Fruit fly (Drosophila melanogaster) whole organism, prepupa: ENCODE data around the gene PGRP-LC.

Experiments
- Blimp-1 ChIP-seq: fragments of 200-800 bp; sonication (Bioruptor generic); optimal IDR thresholded peaks from 3 replicates; lab custom pipeline; 2017; ENCODE audit warnings: missing biosample characterization, missing genetic modification characterization, mild to moderate bottlenecking, moderate library complexity, missing genetic modification reagents
- CG10669 ChIP-seq: fragments of 200-800 bp; sonication (Bioruptor generic); optimal IDR thresholded peaks from 3 replicates; lab custom pipeline; 2018; ENCODE audit warnings: missing biosample characterization, mild to moderate bottlenecking, missing genetic modification characterization, moderate library complexity
- CG11762 ChIP-seq: fragments of 200-800 bp; sonication (Bioruptor generic); optimal IDR thresholded peaks from 3 replicates; lab custom pipeline; 2016; ENCODE audit warnings: missing biosample characterization, missing genetic modification characterization; ENCODE audit not compliant: insufficient read depth
- CG11902 ChIP-seq: fragments of 200-800 bp; sonication (Bioruptor generic); optimal IDR thresholded peaks from 3 replicates; lab custom pipeline; 2016; ENCODE audit warnings: missing biosample characterization, missing genetic modification characterization
- CG15336 ChIP-seq: fragments of 200-800 bp; sonication (Bioruptor generic); IDR thresholded peaks from 2 replicates; pipeline ENCODE4 v1.3.6; 2022; ENCODE audit warnings: missing biosample characterization, missing genetic modification characterization
- CG1621 ChIP-seq: fragments of 200-800 bp; sonication (Bioruptor generic); optimal IDR thresholded peaks from 3 replicates; lab custom pipeline; 2018; ENCODE audit warnings: missing biosample characterization, mild to moderate bottlenecking, missing genetic modification characterization
- CG16779 ChIP-seq: fragments of 200-800 bp; sonication (Bioruptor generic); optimal IDR thresholded peaks from 3 replicates; lab custom pipeline; 2017; ENCODE audit warnings: missing biosample characterization, mild to moderate bottlenecking, missing genetic modification characterization
- CG32006 ChIP-seq: fragments of 200-800 bp; sonication (Bioruptor generic); optimal IDR thresholded peaks from 3 replicates; lab custom pipeline; 2017; ENCODE audit warnings: missing biosample characterization, mild to moderate bottlenecking, missing genetic modification characterization
- CG34406 ChIP-seq: fragments of 200-800 bp; sonication (Bioruptor generic); optimal IDR thresholded peaks from 3 replicates; lab custom pipeline; 2016; ENCODE audit warnings: missing biosample characterization, missing genetic modification characterization
- CG3919 ChIP-seq: fragments of 200-800 bp; sonication (Bioruptor generic); optimal IDR thresholded peaks from 3 replicates; lab custom pipeline; 2016; ENCODE audit warnings: missing biosample characterization, missing genetic modification characterization
- CG6163 ChIP-seq: fragments of 200-800 bp; sonication (Bioruptor generic); IDR thresholded peaks from 3 replicates; pipeline ENCODE4 v1.3.6; 2022; ENCODE audit warnings: missing biosample characterization, missing genetic modification characterization
- CG6276 ChIP-seq: fragments of 200-800 bp; sonication (Bioruptor generic); optimal IDR thresholded peaks from 2 replicates; lab custom pipeline; 2017; ENCODE audit warnings: missing biosample characterization, mild to moderate bottlenecking, missing genetic modification characterization
- CG6808 ChIP-seq: fragments of 200-800 bp; sonication (Bioruptor generic); optimal IDR thresholded peaks from 3 replicates; lab custom pipeline; 2017; ENCODE audit warnings: missing biosample characterization, missing genetic modification characterization, mild to moderate bottlenecking, moderate library complexity, missing genetic modification reagents
- CG6854 ChIP-seq: fragments of 200-800 bp; sonication (Bioruptor generic); optimal IDR thresholded peaks from 2 replicates; lab custom pipeline; 2017; ENCODE audit warnings: missing biosample characterization, mild to moderate bottlenecking, missing genetic modification characterization
- CG8119 ChIP-seq: fragments of 200-800 bp; sonication (Bioruptor generic); IDR thresholded peaks from 3 replicates; pipeline ENCODE4 v1.3.6; 2022; ENCODE audit warnings: missing biosample characterization, missing genetic modification characterization
- CG9139 ChIP-seq: fragments of 200-800 bp; sonication (Bioruptor generic); optimal IDR thresholded peaks from 3 replicates; lab custom pipeline; 2017; ENCODE audit warnings: missing biosample characterization, mild to moderate bottlenecking, missing genetic modification characterization
- Eip75B ChIP-seq: fragments of 200-800 bp; sonication (Bioruptor generic); optimal IDR thresholded peaks from 3 replicates; lab custom pipeline; 2016; ENCODE audit warnings: missing biosample characterization, missing genetic modification characterization
- Eip78C ChIP-seq: fragments of 200-800 bp; sonication (Bioruptor generic); peaks from one replicate; lab custom pipeline; 2016; ENCODE audit warnings: missing biosample characterization, missing genetic modification characterization
- Eip93F ChIP-seq: fragments of 200-800 bp; sonication (Bioruptor generic); optimal IDR thresholded peaks from 2 replicates; lab custom pipeline; 2016; ENCODE audit warnings: missing biosample characterization, mild to moderate bottlenecking, missing genetic modification characterization
- Ets21C ChIP-seq: fragments of 200-800 bp; sonication (Bioruptor generic); optimal IDR thresholded peaks from 3 replicates; lab custom pipeline; 2016; ENCODE audit warnings: missing biosample characterization, missing genetic modification characterization
- Gug ChIP-seq: fragments of 200-800 bp; sonication (Bioruptor generic); IDR thresholded peaks from 2 replicates; pipeline ENCODE4 v1.3.6; 2022; ENCODE audit warnings: missing biosample characterization, missing genetic modification characterization
- Hr38 ChIP-seq: sonication (Bioruptor generic); optimal IDR thresholded peaks from 2 replicates; lab custom pipeline; 2016; ENCODE audit warnings: missing biosample characterization, missing genetic modification characterization
- Hr39 ChIP-seq: fragments of 200-800 bp; sonication (Bioruptor generic); optimal IDR thresholded peaks from 2 replicates; lab custom pipeline; 2016; ENCODE audit warnings: missing biosample characterization, missing genetic modification characterization
- Hr4 ChIP-seq: fragments of 200-800 bp; sonication (Bioruptor generic); optimal IDR thresholded peaks from 3 replicates; lab custom pipeline; 2016; ENCODE audit warnings: missing biosample characterization, missing genetic modification characterization
- Lpt ChIP-seq: fragments of 200-800 bp; sonication (Bioruptor generic); optimal IDR thresholded peaks from 3 replicates; lab custom pipeline; 2016; ENCODE audit warnings: missing biosample characterization, missing genetic modification characterization
- Met ChIP-seq: fragments of 200-800 bp; sonication (Bioruptor generic); optimal IDR thresholded peaks from 3 replicates; lab custom pipeline; 2016; ENCODE audit warnings: missing biosample characterization, missing genetic modification characterization
- OdsH ChIP-seq: fragments of 200-800 bp; sonication (Bioruptor generic); optimal IDR thresholded peaks from 3 replicates; lab custom pipeline; 2016; ENCODE audit warnings: missing biosample characterization, missing genetic modification characterization
- Smox ChIP-seq: fragments of 200-800 bp; sonication (Bioruptor generic); optimal IDR thresholded peaks from 3 replicates; lab custom pipeline; 2016; ENCODE audit warnings: missing biosample characterization, missing genetic modification characterization
- Sox102F ChIP-seq: fragments of 200-800 bp; sonication (Bioruptor generic); optimal IDR thresholded peaks from 2 replicates; lab custom pipeline; 2016; ENCODE audit warnings: missing biosample characterization, mild to moderate bottlenecking, missing genetic modification characterization
- Sox14 ChIP-seq: fragments of 200-800 bp; sonication (Bioruptor generic); optimal IDR thresholded peaks from 3 replicates; lab custom pipeline; 2016; ENCODE audit warnings: missing biosample characterization, missing genetic modification characterization
- Sox15 ChIP-seq: fragments of 200-800 bp; sonication (Bioruptor generic); optimal IDR thresholded peaks from 3 replicates; lab custom pipeline; 2016; ENCODE audit warnings: missing biosample characterization, missing genetic modification characterization
- achi ChIP-seq: fragments of 200-800 bp; sonication (Bioruptor generic); optimal IDR thresholded peaks from 3 replicates; lab custom pipeline; 2016; ENCODE audit warnings: missing biosample characterization, missing genetic modification characterization
- acj6 ChIP-seq: fragments of 200-800 bp; sonication (Bioruptor generic); optimal IDR thresholded peaks from 3 replicates; lab custom pipeline; 2016; ENCODE audit warnings: missing biosample characterization, missing genetic modification characterization
- dsx ChIP-seq: fragments of 200-800 bp; optimal IDR thresholded peaks from 3 replicates; lab custom pipeline; 2019; ENCODE audit warnings: missing biosample characterization, mild to moderate bottlenecking, missing genetic modification characterization, moderate library complexity; ENCODE audit not compliant: poor library complexity, severe bottlenecking
- fd85E ChIP-seq: fragments of 200-800 bp; sonication (Bioruptor generic); optimal IDR thresholded peaks from 3 replicates; lab custom pipeline; 2016; ENCODE audit warnings: missing biosample characterization, missing genetic modification characterization
- fkh ChIP-seq: fragments of 200-800 bp; sonication (Bioruptor generic); optimal IDR thresholded peaks from 3 replicates; lab custom pipeline; 2017; ENCODE audit warnings: missing biosample characterization, mild to moderate bottlenecking, missing genetic modification characterization, moderate library complexity
- lz ChIP-seq: fragments of 200-800 bp; sonication (Bioruptor generic); optimal IDR thresholded peaks from 3 replicates; lab custom pipeline; 2016; ENCODE audit warnings: missing biosample characterization, missing genetic modification characterization
- net ChIP-seq: fragments of 200-800 bp; sonication (Bioruptor generic); optimal IDR thresholded peaks from 3 replicates; lab custom pipeline; 2016; ENCODE audit warnings: missing biosample characterization, missing genetic modification characterization
- pdm3 ChIP-seq: fragments of 200-800 bp; sonication (Bioruptor generic); optimal IDR thresholded peaks from 3 replicates; lab custom pipeline; 2016; ENCODE audit warnings: missing biosample characterization, missing genetic modification characterization
- salr ChIP-seq, 2 experiments: fragments of 200-800 bp; sonication (Bioruptor generic); optimal IDR thresholded peaks; 3 replicates each; lab custom pipeline; 2016 to 2018; ENCODE audit warnings: missing biosample characterization in 2 of 2, missing genetic modification characterization in 2 of 2, mild to moderate bottlenecking in 1 of 2
- spab ChIP-seq: fragments of 200-800 bp; sonication (Bioruptor generic); optimal IDR thresholded peaks from 2 replicates; lab custom pipeline; 2017; ENCODE audit warnings: missing biosample characterization, mild to moderate bottlenecking, missing genetic modification characterization, missing genetic modification reagents
- ss ChIP-seq, 2 experiments: fragments of 200-800 bp; sonication (Bioruptor generic); optimal IDR thresholded peaks; 2 replicates in 1 of 2; 3 replicates in 1 of 2; lab custom pipeline; 2017 to 2018; ENCODE audit warnings: mild to moderate bottlenecking in 2 of 2, missing biosample characterization in 2 of 2, missing genetic modification characterization in 2 of 2, moderate library complexity in 1 of 2
- svp ChIP-seq: fragments of 200-800 bp; sonication (Bioruptor generic); peaks from one replicate; lab custom pipeline; 2016; ENCODE audit warnings: missing biosample characterization, missing genetic modification characterization
- topi ChIP-seq: fragments of 200-800 bp; sonication (Bioruptor generic); optimal IDR thresholded peaks from 3 replicates; lab custom pipeline; 2016; ENCODE audit warnings: missing biosample characterization, missing genetic modification characterization
- vri ChIP-seq: fragments of 200-800 bp; sonication (Bioruptor generic); optimal IDR thresholded peaks from 3 replicates; lab custom pipeline; 2016; ENCODE audit warnings: missing biosample characterization, mild to moderate bottlenecking, missing genetic modification characterization

Gene PGRP-LC

DNA sequence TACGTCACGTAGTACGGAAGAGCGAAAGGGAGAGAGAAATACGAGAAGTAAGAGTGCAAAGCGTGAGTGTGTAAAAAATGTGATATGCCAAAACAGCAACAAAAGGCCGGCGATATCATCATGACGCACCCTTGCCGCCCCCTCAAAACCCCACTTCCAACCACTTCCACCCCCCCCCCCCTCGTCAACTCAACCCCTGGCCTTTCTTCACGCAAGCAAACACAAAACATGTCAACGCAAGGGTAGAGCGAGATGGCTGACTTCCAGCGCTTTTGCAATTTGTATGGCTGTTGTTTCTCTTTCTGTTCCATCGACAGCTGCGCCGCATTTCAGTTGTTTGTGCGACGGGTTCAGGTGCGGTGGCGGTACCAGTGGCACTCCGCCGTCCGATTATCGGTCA is 2.9 kb upstream of the PGRP-LC start (continued):
- TF ChIP-seq lz (GFP tag; lab: Kevin White, UChicago) (no peak), CG6808 (peak; percentile 29), CG3919 (GFP tag; lab: Kevin White, UChicago) (peak; percentile 32), Hr39 (GFP tag; lab: Kevin White, UChicago) (no peak), salr (GFP tag; optimal IDR thresholded peaks at IDR 0.05; lab: Kevin White, UChicago) (no peak), Hr4 (GFP tag; lab: Kevin White, UChicago) (no peak), Gug (peak; percentile 50; the same call in 1 of the 2 replicates)

DNA sequence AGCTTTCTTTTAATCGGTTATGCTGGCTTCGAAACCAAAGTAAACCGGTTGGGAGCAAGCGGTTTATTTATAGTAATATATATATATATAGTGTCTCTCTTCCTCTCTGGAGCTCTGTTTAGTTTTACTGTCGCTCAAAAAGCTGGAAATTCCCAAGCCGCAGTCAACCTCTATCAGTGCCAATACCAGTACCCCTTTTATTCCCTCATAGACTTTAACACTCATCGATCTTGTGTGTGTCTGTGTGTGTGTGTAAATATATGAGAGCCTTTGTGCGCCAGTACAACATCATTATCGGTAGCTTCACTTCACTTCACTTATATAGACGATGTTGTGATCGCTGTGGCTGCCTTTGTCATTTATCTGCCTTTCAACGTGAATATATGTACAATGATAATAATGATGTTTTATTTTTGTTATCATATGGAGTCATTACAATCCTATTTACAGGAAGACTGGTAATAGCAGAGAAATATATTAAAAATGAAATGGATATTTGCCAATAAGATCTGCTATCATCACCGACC is 605 bp upstream of the PGRP-LC start:
- TF ChIP-seq CG16779 (peak; percentile 16), CG6163 (0 out of 3 replicates have a peak, but pooled peaks have one; percentile 37), svp (GFP tag; lab: Kevin White, UChicago) (peak; percentile 72), CG15336 (0 out of 2 replicates have a peak, but pooled peaks have one; percentile 20), fkh (GFP tag; lab: Kevin White, UChicago) (peak; percentile 10), achi (GFP tag; lab: Kevin White, UChicago) (no peak), Met (GFP tag; lab: Kevin White, UChicago) (no peak), CG32006 (GFP tag; lab: Kevin White, UChicago) (no peak), dsx (peak; percentile 6), ss (GFP tag; optimal IDR thresholded peaks at IDR 0.05; lab: Kevin White, UChicago) (peak in 1 of 2 experiments; percentile 42), CG9139 (GFP tag; lab: Kevin White, UChicago) (peak; percentile 38), Sox102F (GFP tag; lab: Kevin White, UChicago) (peak; percentile 5), Sox14 (peak; percentile 48), Lpt (peak; percentile 26), CG34406 (GFP tag; lab: Kevin White, UChicago) (no peak)

DNA sequence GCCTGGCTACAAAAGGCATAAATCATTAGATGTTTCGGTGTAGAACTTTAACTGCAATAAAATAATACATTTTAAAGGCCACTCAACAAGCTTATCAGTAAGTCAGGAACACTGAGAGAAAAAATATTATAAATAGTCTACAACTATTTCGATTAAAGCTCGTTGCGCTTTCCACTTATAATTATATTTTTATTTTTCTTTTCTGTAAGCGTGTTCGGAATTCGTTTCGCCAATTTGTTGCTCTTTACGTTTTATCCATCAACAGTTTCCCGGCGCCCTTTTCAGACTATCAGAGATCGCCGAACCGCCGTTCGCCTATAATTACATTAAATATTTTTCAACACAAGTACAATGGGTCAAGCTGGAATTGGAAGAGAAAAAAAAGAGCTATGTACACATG is 411 bp downstream of the PGRP-LC start:
- TF ChIP-seq OdsH (GFP tag; lab: Kevin White, UChicago): peak; percentile 19
- peak; percentile 23 for TF ChIP-seq Hr4 (GFP tag; lab: Kevin White, UChicago)
- TF ChIP-seq Sox14: peak; percentile 3
- TF ChIP-seq Ets21C (GFP tag; lab: Kevin White, UChicago): no peak
- peak; percentile 18 for TF ChIP-seq CG32006 (GFP tag; lab: Kevin White, UChicago)
- no peak for TF ChIP-seq achi (GFP tag; lab: Kevin White, UChicago)
- peak; percentile 45 for TF ChIP-seq pdm3
- TF ChIP-seq Gug: peak; percentile 12; the same call in 1 of the 2 replicates
- TF ChIP-seq CG10669: no peak
- TF ChIP-seq Eip75B (GFP tag; lab: Kevin White, UChicago): no peak
- peak; percentile 69 for TF ChIP-seq svp (GFP tag; lab: Kevin White, UChicago)
- TF ChIP-seq CG34406 (GFP tag; lab: Kevin White, UChicago): no peak
- TF ChIP-seq acj6 (GFP tag; lab: Kevin White, UChicago): peak; percentile 20
- TF ChIP-seq Blimp-1 (GFP tag; lab: Kevin White, UChicago): no peak
- peak; percentile 11 for TF ChIP-seq net
- TF ChIP-seq CG11762: peak; percentile 34
- peak; percentile 7 for TF ChIP-seq CG6276 (GFP tag; lab: Kevin White, UChicago)
- peak; percentile 7 for TF ChIP-seq Sox15 (GFP tag; lab: Kevin White, UChicago)
- TF ChIP-seq Eip78C (GFP tag; lab: Kevin White, UChicago): peak; percentile 80
- TF ChIP-seq CG8119 (GFP tag; lab: Robert Waterston, UW): peak; percentile 21; the same call in 1 of the 3 replicates

- TF ChIP-seq Eip75B (GFP tag; lab: Kevin White, UChicago): no peak
- TF ChIP-seq CG1621 (tag; lab: Kevin White, UChicago): no peak
- TF ChIP-seq CG11902: no peak
- TF ChIP-seq Smox: no peak
- no peak for TF ChIP-seq vri (GFP tag; lab: Kevin White, UChicago)
- no peak for TF ChIP-seq Eip93F (GFP tag; lab: Kevin White, UChicago)
- TF ChIP-seq CG16779: no peak
- TF ChIP-seq Ets21C (GFP tag; lab: Kevin White, UChicago): no peak
- TF ChIP-seq Hr38 (GFP tag; lab: Kevin White, UChicago): no peak
- TF ChIP-seq Lpt: no peak
- TF ChIP-seq Hr4 (GFP tag; lab: Kevin White, UChicago): no peak
- TF ChIP-seq CG6854 (GFP tag; lab: Kevin White, UChicago): peak; percentile 51
- no peak for TF ChIP-seq Sox15 (GFP tag; lab: Kevin White, UChicago)
- no peak for TF ChIP-seq fd85E (GFP tag; lab: Kevin White, UChicago)
- TF ChIP-seq topi (GFP tag; lab: Kevin White, UChicago): no peak
- TF ChIP-seq fkh (GFP tag; lab: Kevin White, UChicago): no peak
- no peak for TF ChIP-seq spab (GFP tag; lab: Kevin White, UChicago)
- peak; percentile 6 for TF ChIP-seq CG6276 (GFP tag; lab: Kevin White, UChicago)
- no peak for TF ChIP-seq CG15336
- TF ChIP-seq achi (GFP tag; lab: Kevin White, UChicago): peak; percentile 0
- TF ChIP-seq CG32006 (GFP tag; lab: Kevin White, UChicago): no peak
Measured at dm6 chr3L:9340232-9340631, 1.6 kb downstream of the PGRP-LC start.
